Worm (Caenorhabditis elegans) whole organism, L4 larva: ENCODE results near the gene str-145.

Experiments used
- aha-1 ChIP-seq: fragments of 150-350 bp; peaks from one replicate; lab custom pipeline; 2014; ENCODE audit warnings: missing biosample characterization, missing genetic modification characterization
- ama-1 ChIP-seq: fragments of 150-350 bp; optimal IDR thresholded peaks from 2 replicates; lab custom pipeline; 2014; ENCODE audit warnings: inconsistent platforms, mixed read lengths
- ceh-44 ChIP-seq: fragments of 200-800 bp; sonication (Bioruptor generic); IDR thresholded peaks from 2 replicates; pipeline ENCODE4 v1.3.6; 2022; ENCODE audit warnings: missing genetic modification reagents, missing genetic modification characterization, missing compliant biosample characterization
- daf-12 ChIP-seq: fragments of 150-350 bp; optimal IDR thresholded peaks from 2 replicates; lab custom pipeline; 2014; ENCODE audit warnings: missing biosample characterization, missing genetic modification reagents, missing genetic modification characterization
- dmd-8 ChIP-seq: fragments of 200-800 bp; sonication (Bioruptor generic); IDR thresholded peaks from 2 replicates; pipeline ENCODE4 v1.3.6; 2022; ENCODE audit warnings: missing genetic modification characterization, missing compliant biosample characterization
- lin-13 ChIP-seq: fragments of 150-350 bp; optimal IDR thresholded peaks from 2 replicates; lab custom pipeline; 2014; ENCODE audit warnings: missing biosample characterization, missing genetic modification reagents, missing genetic modification characterization
- lin-29 ChIP-seq: fragments of 200-800 bp; sonication (Bioruptor generic); IDR thresholded peaks from 2 replicates; pipeline ENCODE4 v1.3.6; 2022; ENCODE audit warnings: missing genetic modification reagents, missing genetic modification characterization, missing compliant biosample characterization
- lsy-2 ChIP-seq, 2 experiments: fragments of 150-350 bp in 1 of 2; sonication (generic microtip) in 1 of 2; optimal IDR thresholded peaks; 2 replicates each; lab custom pipeline; 2014 to 2017; ENCODE audit warnings: missing biosample characterization in 2 of 2, missing genetic modification characterization in 2 of 2
- madf-9 ChIP-seq: fragments of 200-800 bp; sonication (Bioruptor generic); conservative IDR thresholded peaks from 2 replicates; pipeline ENCODE4 v1.3.6; 2022; ENCODE audit warnings: missing genetic modification reagents, missing genetic modification characterization, missing compliant biosample characterization
- nhr-237 ChIP-seq: sonication (generic microtip); optimal IDR thresholded peaks from 2 replicates; lab custom pipeline; 2017; ENCODE audit warnings: missing biosample characterization, missing genetic modification characterization
- nhr-42 ChIP-seq: fragments of 200-800 bp; sonication (Bioruptor generic); IDR thresholded peaks from 2 replicates; pipeline ENCODE4 v1.3.6; 2022; ENCODE audit warnings: missing genetic modification characterization, missing compliant biosample characterization
- rbr-2 ChIP-seq: sonication (generic microtip); optimal IDR thresholded peaks from 2 replicates; lab custom pipeline; 2016; ENCODE audit warnings: missing genotype, missing genetic modification characterization, missing compliant biosample characterization
- set-16 ChIP-seq: fragments of 200-800 bp; sonication (Bioruptor generic); IDR thresholded peaks from 2 replicates; pipeline ENCODE4 v1.3.6; 2022; ENCODE audit warnings: missing genetic modification reagents, missing genetic modification characterization, missing compliant biosample characterization
- zag-1 ChIP-seq: fragments of 150-350 bp; optimal IDR thresholded peaks from 2 replicates; lab custom pipeline; 2014; ENCODE audit warnings: missing biosample characterization, missing genetic modification characterization
- zip-11 ChIP-seq: fragments of 200-800 bp; sonication (Bioruptor generic); IDR thresholded peaks from 2 replicates; pipeline ENCODE4 v1.3.6; 2022; ENCODE audit warnings: missing genetic modification characterization, missing compliant biosample characterization
- ztf-11 ChIP-seq: fragments of 150-350 bp; optimal IDR thresholded peaks from 2 replicates; lab custom pipeline; 2014; ENCODE audit warnings: missing biosample characterization, missing genetic modification characterization

str-145 gene

DNA sequence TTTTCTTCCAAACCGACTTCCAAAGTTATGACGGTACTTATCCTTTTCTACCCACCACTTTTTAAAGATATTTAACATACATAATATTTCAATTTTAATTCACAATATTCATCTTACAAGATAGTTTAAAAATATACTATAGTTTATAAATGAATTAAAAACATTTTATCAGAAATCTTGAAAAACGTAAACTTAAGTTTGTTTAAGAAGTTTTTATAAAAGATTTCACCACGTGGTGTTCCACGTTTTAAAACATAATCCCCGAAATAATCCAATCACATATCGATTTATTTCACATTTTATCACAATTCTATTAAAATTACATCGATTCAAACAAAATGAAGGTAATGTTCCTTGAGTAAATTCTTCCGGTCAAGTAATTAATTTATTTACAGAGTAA, 51.4 kb downstream of the str-145 start, which contains the start of gene ZC513.3:
TSS of gene ZC513.3 (plus strand) at position 301 of the 400 bp plus-strand sequence.
- TF ChIP-seq madf-9 (no peak), nhr-42 (no peak), nhr-237 (tag; lab: Kevin White, UChicago) (no peak), ztf-11 (tag; lab: Kevin White, UChicago) (no peak), ceh-44 (no peak), lsy-2 (tag; optimal IDR thresholded peaks at IDR 0.05; lab: Kevin White, UChicago) (no peak), zip-11 (no peak), set-16 (no peak), daf-12 (tag; lab: Kevin White, UChicago) (no peak), lin-29 (GFP tag; lab: Robert Waterston, UW) (no peak), dmd-8 (GFP tag; lab: Robert Waterston, UW) (no peak), rbr-2 (tag; lab: Kevin White, UChicago) (no peak), zag-1 (tag; lab: Kevin White, UChicago) (no peak), lin-13 (GFP tag; lab: Kevin White, UChicago) (no peak), ama-1 (lab: Kevin White, UChicago) (no peak), aha-1 (tag; lab: Kevin White, UChicago) (no peak)
